Worm (Caenorhabditis elegans): ENCODE results near the gene clec-221.

ce11 chrV:10932411-10932810 is 21.8 kb downstream of the clec-221 start, which contains the start of gene F58B4.5:
- no peak for TF ChIP-seq ham-2 (GFP tag; optimal IDR thresholded peaks at IDR 0.05)
- no peak for TF ChIP-seq elt-1 (tag; optimal IDR thresholded peaks at IDR 0.05; ENCODE audit: borderline replicate concordance, insufficient read depth)
- TF ChIP-seq ztf-11 (tag; optimal IDR thresholded peaks at IDR 0.05), result no peak
- no peak for TF ChIP-seq ces-1 (GFP tag; optimal IDR thresholded peaks at IDR 0.05)
- TF ChIP-seq bed-3 (GFP tag; optimal IDR thresholded peaks at IDR 0.05), result no peak
- no peak for TF ChIP-seq nhr-28 (tag; optimal IDR thresholded peaks at IDR 0.05)
- no peak for TF ChIP-seq sptf-1 (tag; optimal IDR thresholded peaks at IDR 0.05)
- TF ChIP-seq pha-4 (tag; optimal IDR thresholded peaks at IDR 0.05), result no peak

Data from whole organism, mixed stage, embryonic.